Worm (Caenorhabditis elegans) whole organism, L1 larva: ENCODE measurements around the gene fic-1.

Source experiments
- C04F5.9 ChIP-seq: sonication (generic microtip); optimal IDR thresholded peaks from 2 replicates; lab custom pipeline; 2016; ENCODE audit warnings: missing genetic modification characterization, missing compliant biosample characterization
- aha-1 ChIP-seq: fragments of 150-350 bp; optimal IDR thresholded peaks from 2 replicates; lab custom pipeline; 2014; ENCODE audit warnings: missing biosample characterization, missing genetic modification characterization
- aly-2 ChIP-seq: fragments of 150-350 bp; optimal IDR thresholded peaks from 2 replicates; lab custom pipeline; 2014; ENCODE audit warnings: missing biosample characterization, missing genetic modification characterization
- ceh-63 ChIP-seq: fragments of 200-800 bp; sonication (Bioruptor generic); optimal IDR thresholded peaks from 2 replicates; lab custom pipeline; 2018; ENCODE audit warnings: mild to moderate bottlenecking, missing genetic modification characterization, missing compliant biosample characterization
- ceh-88 ChIP-seq: fragments of 200-800 bp; sonication (Bioruptor generic); IDR thresholded peaks from 2 replicates; pipeline ENCODE4 v1.3.6; 2022; ENCODE audit warnings: missing genetic modification characterization, missing compliant biosample characterization
- dsc-1 ChIP-seq: sonication (generic microtip); optimal IDR thresholded peaks from 2 replicates; lab custom pipeline; 2016; ENCODE audit warnings: mild to moderate bottlenecking, missing genetic modification characterization, missing compliant biosample characterization
- efl-1 ChIP-seq, 4 experiments: fragments of 150-350 bp; optimal IDR thresholded peaks in 3 of 4; peaks in 1 of 4; 1 replicate in 1 of 4; 2 replicates in 3 of 4; lab custom pipeline; 2014; ENCODE audit warnings: missing biosample characterization in 2 of 4, missing genetic modification characterization in 2 of 4, missing genetic modification reagents in 2 of 4
- egl-13 ChIP-seq: sonication (generic microtip); optimal IDR thresholded peaks from 2 replicates; lab custom pipeline; 2016; ENCODE audit warnings: missing genotype, missing genetic modification reagents, missing genetic modification characterization, missing compliant biosample characterization
- elt-2 ChIP-seq: sonication (generic microtip); optimal IDR thresholded peaks from 2 replicates; lab custom pipeline; 2016; ENCODE audit warnings: missing genetic modification characterization, mild to moderate bottlenecking, inconsistent platforms, missing compliant biosample characterization, missing genetic modification reagents
- elt-3 ChIP-seq, 6 experiments: fragments of 150-350 bp in 1 of 6; sonication (generic microtip); optimal IDR thresholded peaks; 2 replicates each; lab custom pipeline; 2017 to 2018; ENCODE audit warnings: missing biosample characterization in 6 of 6, missing genetic modification characterization in 6 of 6, inconsistent platforms in 1 of 6
- fkh-4 ChIP-seq: sonication (generic microtip); optimal IDR thresholded peaks from 2 replicates; lab custom pipeline; 2016; ENCODE audit warnings: missing compliant biosample characterization, missing genetic modification characterization, borderline replicate concordance
- hlh-4 ChIP-seq: sonication (generic microtip); optimal IDR thresholded peaks from 2 replicates; lab custom pipeline; 2016; ENCODE audit warnings: mild to moderate bottlenecking, missing genetic modification characterization, missing compliant biosample characterization
- hpl-2 ChIP-seq: fragments of 150-350 bp; optimal IDR thresholded peaks from 2 replicates; lab custom pipeline; 2014; ENCODE audit warnings: missing biosample characterization, missing genetic modification reagents, missing genetic modification characterization
- isw-1 ChIP-seq: fragments of 200-800 bp; sonication (Bioruptor generic); IDR thresholded peaks from 2 replicates; pipeline ENCODE4 v1.3.6; 2022; ENCODE audit warnings: missing genetic modification characterization, missing compliant biosample characterization
- lin-13 ChIP-seq: fragments of 150-350 bp; optimal IDR thresholded peaks from 2 replicates; lab custom pipeline; 2014; ENCODE audit warnings: missing biosample characterization, missing genetic modification reagents, missing genetic modification characterization
- lin-15B ChIP-seq: fragments of 150-350 bp; sonication (generic microtip); optimal IDR thresholded peaks from 3 replicates; lab custom pipeline; 2014; ENCODE audit warnings: missing biosample characterization, missing genetic modification characterization
- lin-35 ChIP-seq, 2 experiments: fragments of 150-350 bp; optimal IDR thresholded peaks; 2 replicates each; lab custom pipeline; 2014; ENCODE audit warnings: missing biosample characterization in 2 of 2, missing genetic modification characterization in 2 of 2, missing genetic modification reagents in 2 of 2
- lin-39 ChIP-seq: fragments of 150-350 bp; optimal IDR thresholded peaks from 2 replicates; lab custom pipeline; 2014; ENCODE audit warnings: missing biosample characterization, missing genetic modification reagents, missing genetic modification characterization
- lsy-2 ChIP-seq, 2 experiments: fragments of 150-350 bp; optimal IDR thresholded peaks; 2 replicates each; lab custom pipeline; 2014; ENCODE audit warnings: missing biosample characterization in 2 of 2, missing genetic modification characterization in 2 of 2
- mab-9 ChIP-seq: fragments of 200-800 bp; sonication (Bioruptor generic); IDR thresholded peaks from 2 replicates; pipeline ENCODE4 v1.3.6; 2022; ENCODE audit warnings: missing genetic modification reagents, missing genetic modification characterization, missing compliant biosample characterization
- mef-2 ChIP-seq: fragments of 150-350 bp; optimal IDR thresholded peaks from 2 replicates; lab custom pipeline; 2014; ENCODE audit warnings: missing biosample characterization, missing genetic modification characterization
- nhr-11 ChIP-seq: fragments of 150-350 bp; optimal IDR thresholded peaks from 2 replicates; lab custom pipeline; 2014; ENCODE audit warnings: missing biosample characterization, missing genetic modification characterization
- nhr-28 ChIP-seq: fragments of 150-350 bp; optimal IDR thresholded peaks from 2 replicates; lab custom pipeline; 2014; ENCODE audit warnings: missing biosample characterization, missing genetic modification characterization
- nhr-47 ChIP-seq: sonication (generic microtip); optimal IDR thresholded peaks from 2 replicates; lab custom pipeline; 2016; ENCODE audit warnings: mild to moderate bottlenecking, missing genetic modification characterization, moderate library complexity, missing compliant biosample characterization
- nhr-77 ChIP-seq: fragments of 150-350 bp; optimal IDR thresholded peaks from 2 replicates; lab custom pipeline; 2014; ENCODE audit warnings: missing biosample characterization, missing genetic modification characterization
- nhr-90 ChIP-seq: sonication (generic microtip); optimal IDR thresholded peaks from 2 replicates; lab custom pipeline; 2016; ENCODE audit warnings: mild to moderate bottlenecking, missing genetic modification characterization, missing compliant biosample characterization; ENCODE audit not compliant: poor library complexity
- pag-3 ChIP-seq: sonication (generic microtip); optimal IDR thresholded peaks from 2 replicates; lab custom pipeline; 2017; ENCODE audit warnings: missing genetic modification characterization, mild to moderate bottlenecking, missing compliant biosample characterization, antibody characterized with exemption, borderline replicate concordance; ENCODE audit not compliant: insufficient read depth
- unc-130 ChIP-seq: fragments of 150-350 bp; optimal IDR thresholded peaks from 2 replicates; lab custom pipeline; 2017; ENCODE audit warnings: missing biosample characterization, missing genetic modification characterization, inconsistent platforms
- unc-62 ChIP-seq: fragments of 150-350 bp; optimal IDR thresholded peaks from 2 replicates; lab custom pipeline; 2014; ENCODE audit warnings: missing biosample characterization, missing genetic modification reagents, missing genetic modification characterization
- xbp-1 ChIP-seq: sonication (generic microtip); optimal IDR thresholded peaks from 2 replicates; lab custom pipeline; 2016; ENCODE audit warnings: missing genetic modification characterization, missing compliant biosample characterization
- ztf-11 ChIP-seq, 2 experiments: sonication (generic microtip); optimal IDR thresholded peaks; 2 replicates each; lab custom pipeline; 2016 to 2017; ENCODE audit warnings: missing genetic modification characterization in 2 of 2, missing biosample characterization in 1 of 2, missing compliant biosample characterization in 1 of 2
- ztf-4 ChIP-seq: fragments of 150-350 bp; optimal IDR thresholded peaks from 2 replicates; lab custom pipeline; 2014; ENCODE audit warnings: missing biosample characterization, missing genetic modification characterization

fic-1 gene

DNA sequence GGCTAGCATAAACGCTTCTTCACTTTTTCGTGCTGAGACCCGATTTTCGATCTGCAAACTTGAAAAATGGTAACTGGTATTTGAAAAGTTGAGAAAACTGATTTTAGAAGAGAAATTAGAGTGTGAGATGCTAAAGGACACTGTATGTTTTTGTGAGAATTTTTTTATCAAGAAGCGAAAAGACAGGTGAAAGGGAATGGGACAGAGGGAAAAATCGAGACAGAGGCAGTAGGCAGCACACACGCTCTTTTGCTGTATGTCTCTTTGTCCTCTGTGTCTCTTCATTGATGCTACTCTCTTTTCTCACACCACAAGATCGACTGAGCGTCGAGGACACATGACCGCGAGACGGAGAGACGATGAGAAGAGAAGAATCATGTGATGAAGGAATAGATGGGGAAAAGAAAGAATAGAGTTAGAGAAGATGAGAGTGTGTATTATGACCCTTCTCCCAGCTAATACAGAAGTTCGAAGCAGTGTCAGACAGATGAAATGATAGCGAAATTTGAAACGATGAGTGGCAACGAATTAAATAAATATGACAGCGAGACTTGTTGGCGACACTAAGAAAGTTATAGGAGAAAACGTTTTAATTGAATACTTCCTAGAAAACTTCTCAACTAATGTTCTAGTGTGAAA lies 1.3 kb upstream of the fic-1 start, which contains the start of gene lgg-2 (continued):
- peak; percentile 79 for TF ChIP-seq ceh-88 (GFP tag; lab: Robert Waterston, UW)
- peak; percentile 96 for TF ChIP-seq nhr-11 (tag; lab: Kevin White, UChicago)
- TF ChIP-seq lin-13 (GFP tag; lab: Kevin White, UChicago): peak; percentile 95
- TF ChIP-seq, all 84 proteins: peak for 60

DNA sequence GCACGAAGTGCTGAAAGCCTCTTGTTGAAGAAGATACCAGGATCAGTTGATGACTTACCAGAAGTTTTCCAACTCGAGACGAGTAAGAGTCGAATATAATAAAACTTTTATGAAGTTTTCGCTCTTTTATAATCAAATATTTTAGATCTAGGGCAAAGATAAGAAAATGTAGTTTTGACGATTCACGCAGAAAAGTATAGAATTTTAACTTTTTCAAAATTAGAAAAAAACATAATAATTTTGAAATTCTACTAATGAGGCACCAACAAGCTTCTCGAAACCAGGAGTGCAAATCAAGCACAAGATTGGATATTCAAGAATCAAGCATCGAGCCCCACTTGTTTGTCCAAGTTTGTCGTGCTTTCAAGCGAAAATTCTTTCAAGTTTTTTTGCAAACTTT lies 11.5 kb downstream of the fic-1 start, which contains the start of gene Y69E1A.1:
TSS of gene Y69E1A.1 (minus strand) at position 101 of the 400 bp plus-strand sequence.
- TF ChIP-seq elt-3 (tag; optimal IDR thresholded peaks at IDR 0.05; lab: Kevin White, UChicago) (no peak), lin-35 (GFP tag; optimal IDR thresholded peaks at IDR 0.05; lab: Kevin White, UChicago) (no peak), ztf-4 (tag; lab: Kevin White, UChicago) (no peak), unc-130 (tag; lab: Kevin White, UChicago) (no peak), nhr-77 (tag; lab: Kevin White, UChicago) (no peak), lin-39 (no peak), lin-15B (tag; lab: Kevin White, UChicago) (no peak), lsy-2 (tag; optimal IDR thresholded peaks at IDR 0.05; lab: Kevin White, UChicago) (no peak), nhr-11 (tag; lab: Kevin White, UChicago) (no peak), mef-2 (tag; lab: Kevin White, UChicago) (no peak)

DNA sequence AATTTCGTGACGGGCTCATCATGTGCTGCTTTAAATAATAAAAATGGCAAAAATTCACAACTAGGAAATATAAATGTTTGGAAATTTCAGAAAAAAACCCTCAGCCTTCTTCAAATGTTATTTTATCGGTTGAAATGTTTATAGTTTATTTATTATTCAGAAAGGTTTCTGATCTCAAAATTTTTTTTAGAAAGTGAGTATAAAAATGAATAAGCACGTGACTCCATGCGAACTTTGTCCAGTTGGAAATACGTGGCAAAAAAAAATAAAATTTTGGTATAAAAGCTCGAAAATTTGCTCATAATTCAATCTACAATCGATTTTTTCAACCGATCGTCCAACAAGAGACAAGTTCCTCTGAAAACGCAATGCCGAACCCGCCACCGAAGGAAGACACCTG lies 12.3 kb downstream of the fic-1 start, which contains the start of gene nsph-3.1:
TSS of gene nsph-3.1 (plus strand) at position 301 of the 400 bp plus-strand sequence.
- TF ChIP-seq nhr-28 (tag; lab: Kevin White, UChicago) (no peak), unc-62 (no peak), aly-2 (tag; lab: Kevin White, UChicago) (no peak), elt-2 (tag; lab: Kevin White, UChicago) (no peak), xbp-1 (tag; lab: Kevin White, UChicago) (no peak), C04F5.9 (tag; lab: Kevin White, UChicago) (no peak), efl-1 (optimal IDR thresholded peaks at IDR 0.05; lab: Kevin White, UChicago) (no peak), efl-1 (GFP tag; optimal IDR thresholded peaks at IDR 0.05 in 1 of 2; lab: Kevin White, UChicago) (no peak), egl-13 (tag; lab: Kevin White, UChicago) (no peak), nhr-47 (tag; lab: Kevin White, UChicago) (no peak), ceh-88 (GFP tag; lab: Robert Waterston, UW) (no peak), pag-3 (no peak), hpl-2 (GFP tag; lab: Kevin White, UChicago) (no peak), nhr-90 (tag; lab: Kevin White, UChicago) (no peak), dsc-1 (tag; lab: Kevin White, UChicago) (no peak), ceh-63 (no peak), fkh-4 (tag; lab: Kevin White, UChicago) (no peak), ztf-11 (tag; optimal IDR thresholded peaks at IDR 0.05; lab: Kevin White, UChicago) (no peak), nhr-77 (tag; lab: Kevin White, UChicago) (no peak)
- TF ChIP-seq, all 84 proteins: peak for 0

- TF ChIP-seq nhr-11 (tag; lab: Kevin White, UChicago): no peak
- TF ChIP-seq hlh-4 (tag; lab: Kevin White, UChicago): no peak
- TF ChIP-seq isw-1 (GFP tag; lab: Robert Waterston, UW): no peak
- TF ChIP-seq efl-1 (optimal IDR thresholded peaks at IDR 0.05; lab: Kevin White, UChicago): no peak
- peak in 1 of 2 experiments; percentile 92 for TF ChIP-seq efl-1 (GFP tag; optimal IDR thresholded peaks at IDR 0.05 in 1 of 2; lab: Kevin White, UChicago)
- TF ChIP-seq aha-1 (tag; lab: Kevin White, UChicago): no peak
- no peak for TF ChIP-seq mab-9 (GFP tag; lab: Robert Waterston, UW)
- TF ChIP-seq, all 84 proteins: peak for 1
Observed at ce11 chrIV:10950363-10951214, 13.3 kb downstream of the fic-1 start.
